Fruit fly (Drosophila melanogaster) whole organism, embryonic: ENCODE results near the gene CG33631.

Experiments used
- CG10147 ChIP-seq: fragments of 200-800 bp; sonication (Bioruptor generic); optimal IDR thresholded peaks from 2 replicates; lab custom pipeline; 2019; ENCODE audit warnings: missing biosample characterization, mild to moderate bottlenecking, missing genetic modification characterization, moderate library complexity
- CG11456 ChIP-seq: fragments of 200-800 bp; sonication (Bioruptor generic); IDR thresholded peaks from 3 replicates; pipeline ENCODE4 v1.3.6; 2022; ENCODE audit warnings: missing biosample characterization, missing genetic modification characterization
- CG1233 ChIP-seq: fragments of 200-800 bp; sonication (Bioruptor generic); optimal IDR thresholded peaks from 4 replicates; lab custom pipeline; 2018; ENCODE audit warnings: missing biosample characterization, mild to moderate bottlenecking, missing genetic modification characterization
- CG13424 ChIP-seq: fragments of 200-800 bp; sonication (Bioruptor generic); optimal IDR thresholded peaks from 2 replicates; lab custom pipeline; 2019; ENCODE audit warnings: missing biosample characterization, mild to moderate bottlenecking, missing genetic modification characterization, moderate library complexity
- CG17186 ChIP-seq: fragments of 200-800 bp; sonication (Bioruptor generic); optimal IDR thresholded peaks from 3 replicates; lab custom pipeline; 2017; ENCODE audit warnings: missing biosample characterization, missing genetic modification reagents, missing genetic modification characterization
- CG17912 ChIP-seq: fragments of 200-800 bp; sonication (Bioruptor generic); optimal IDR thresholded peaks from 2 replicates; lab custom pipeline; 2018; ENCODE audit warnings: missing biosample characterization, mild to moderate bottlenecking, missing genetic modification characterization
- CG18262 ChIP-seq: fragments of 200-800 bp; optimal IDR thresholded peaks from 3 replicates; lab custom pipeline; 2019; ENCODE audit warnings: missing biosample characterization, mild to moderate bottlenecking, missing genetic modification characterization, moderate library complexity
- CG31365 ChIP-seq: fragments of 200-800 bp; sonication (Bioruptor generic); optimal IDR thresholded peaks from 2 replicates; lab custom pipeline; 2018; ENCODE audit warnings: missing biosample characterization, mild to moderate bottlenecking, missing genetic modification characterization
- CG32772 ChIP-seq: fragments of 200-800 bp; sonication (Bioruptor generic); IDR thresholded peaks from 2 replicates; pipeline ENCODE4 v1.3.6; 2022; ENCODE audit warnings: missing biosample characterization, missing genetic modification characterization
- CG3726 ChIP-seq: fragments of 200-800 bp; sonication (Bioruptor generic); IDR thresholded peaks from 3 replicates; pipeline ENCODE4, ENCODE4 v1.3.6; 2022; ENCODE audit warnings: missing biosample characterization, missing genetic modification characterization
- CG4282 ChIP-seq: fragments of 200-800 bp; sonication (Bioruptor generic); optimal IDR thresholded peaks from 2 replicates; lab custom pipeline; 2016; ENCODE audit warnings: missing biosample characterization, missing genetic modification characterization
- CG4424 ChIP-seq: fragments of 200-800 bp; sonication (Bioruptor generic); optimal IDR thresholded peaks from 3 replicates; lab custom pipeline; 2016; ENCODE audit warnings: missing biosample characterization, missing genetic modification characterization
- CG5245 ChIP-seq: fragments of 200-800 bp; sonication (Bioruptor generic); optimal IDR thresholded peaks from 3 replicates; lab custom pipeline; 2016; ENCODE audit warnings: missing biosample characterization, missing genetic modification characterization
- CG6272 ChIP-seq: fragments of 200-800 bp; sonication (Bioruptor generic); IDR thresholded peaks from 2 replicates; pipeline ENCODE4 v1.3.6; 2022; ENCODE audit warnings: missing biosample characterization, missing genetic modification characterization
- CG8478 ChIP-seq: fragments of >200 bp; optimal IDR thresholded peaks from 2 replicates; lab custom pipeline; 2018
- D ChIP-seq, 2 experiments: fragments of 200-800 bp in 1 of 2; fragments of >200 bp in 1 of 2; sonication (Bioruptor generic) in 1 of 2; optimal IDR thresholded peaks; 2 replicates in 1 of 2; 3 replicates in 1 of 2; lab custom pipeline; 2017; ENCODE audit warnings: mild to moderate bottlenecking in 1 of 2, missing biosample characterization in 1 of 2, missing genetic modification characterization in 1 of 2, missing genetic modification reagents in 1 of 2
- Dref ChIP-seq: fragments of 200-800 bp; sonication (Bioruptor generic); IDR thresholded peaks from 2 replicates; pipeline ENCODE4 v1.3.6; 2022; ENCODE audit warnings: missing biosample characterization, missing genetic modification characterization
- HmgD ChIP-seq: fragments of 200-800 bp; sonication (Bioruptor generic); optimal IDR thresholded peaks from 3 replicates; lab custom pipeline; 2016; ENCODE audit warnings: missing biosample characterization, missing genetic modification characterization
- HmgZ ChIP-seq: fragments of 200-800 bp; sonication (Bioruptor generic); optimal IDR thresholded peaks from 2 replicates; lab custom pipeline; 2018; ENCODE audit warnings: missing biosample characterization, mild to moderate bottlenecking, missing genetic modification characterization
- Hmr ChIP-seq: fragments of 200-800 bp; sonication (Bioruptor generic); optimal IDR thresholded peaks from 3 replicates; lab custom pipeline; 2017; ENCODE audit warnings: mild to moderate bottlenecking, missing biosample characterization, missing genetic modification reagents, missing genetic modification characterization
- Hr3 ChIP-seq: fragments of 200-800 bp; sonication (Bioruptor generic); optimal IDR thresholded peaks from 3 replicates; lab custom pipeline; 2016; ENCODE audit warnings: missing biosample characterization, missing genetic modification characterization
- Lhr ChIP-seq: fragments of 200-800 bp; sonication (Bioruptor generic); optimal IDR thresholded peaks from 3 replicates; lab custom pipeline; 2017; ENCODE audit warnings: mild to moderate bottlenecking, missing biosample characterization, missing genetic modification reagents, missing genetic modification characterization
- Max ChIP-seq: fragments of 200-800 bp; sonication (Bioruptor generic); optimal IDR thresholded peaks from 2 replicates; lab custom pipeline; 2016; ENCODE audit warnings: missing biosample characterization, mild to moderate bottlenecking, missing genetic modification characterization
- Mrtf ChIP-seq: fragments of 200-800 bp; sonication (Bioruptor generic); IDR thresholded peaks from 3 replicates; pipeline ENCODE4 v1.3.6; 2022; ENCODE audit warnings: missing biosample characterization, missing genetic modification characterization
- TFAM ChIP-seq: fragments of 200-800 bp; sonication (Bioruptor generic); optimal IDR thresholded peaks from 2 replicates; lab custom pipeline; 2017; ENCODE audit warnings: missing biosample characterization, missing genetic modification characterization, inconsistent platforms
- Taf1 ChIP-seq: fragments of 200-800 bp; sonication (Bioruptor generic); IDR thresholded peaks from 2 replicates; pipeline ENCODE4 v1.3.6; 2022; ENCODE audit warnings: missing biosample characterization, missing genetic modification characterization
- corto ChIP-seq: fragments of 200-800 bp; sonication (Bioruptor generic); optimal IDR thresholded peaks from 2 replicates; lab custom pipeline; 2016; ENCODE audit warnings: missing biosample characterization, mild to moderate bottlenecking, missing genetic modification characterization, moderate library complexity
- dimm ChIP-seq: fragments of 200-800 bp; sonication (Bioruptor generic); IDR thresholded peaks from 2 replicates; pipeline ENCODE4 v1.3.6; 2022; ENCODE audit warnings: missing biosample characterization, missing genetic modification characterization
- eyg ChIP-seq: fragments of 200-800 bp; sonication (Bioruptor generic); optimal IDR thresholded peaks from 3 replicates; lab custom pipeline; 2016; ENCODE audit warnings: missing biosample characterization, missing genetic modification characterization
- gcm ChIP-seq: fragments of 200-800 bp; sonication (Bioruptor generic); optimal IDR thresholded peaks from 2 replicates; lab custom pipeline; 2019; ENCODE audit warnings: missing biosample characterization, mild to moderate bottlenecking, missing genetic modification characterization, moderate library complexity
- gt ChIP-seq: fragments of 200-800 bp; sonication (Bioruptor generic); IDR thresholded peaks from 2 replicates; pipeline ENCODE4 v1.3.6; 2022; ENCODE audit warnings: missing biosample characterization, missing genetic modification characterization
- hkb ChIP-seq, 2 experiments: fragments of 200-800 bp in 1 of 2; fragments of >200 bp in 1 of 2; sonication (Bioruptor generic) in 1 of 2; IDR thresholded peaks in 1 of 2; optimal IDR thresholded peaks in 1 of 2; 2 replicates each; pipeline versions ENCODE4 v1.3.6 to Lab custom; 2017 to 2022; ENCODE audit warnings: missing biosample characterization in 1 of 2, missing genetic modification characterization in 1 of 2
- inv ChIP-seq: fragments of 200-800 bp; sonication (Bioruptor generic); IDR thresholded peaks from 2 replicates; pipeline ENCODE4 v1.3.6; 2022; ENCODE audit warnings: missing biosample characterization, missing genetic modification characterization; ENCODE audit not compliant: partially characterized antibody
- lab ChIP-seq: fragments of 200-800 bp; sonication (Bioruptor generic); optimal IDR thresholded peaks from 3 replicates; lab custom pipeline; 2017; ENCODE audit warnings: missing biosample characterization, missing genetic modification characterization, mild to moderate bottlenecking, moderate library complexity, missing genetic modification reagents
- org-1 ChIP-seq: fragments of 200-800 bp; sonication (Bioruptor generic); optimal IDR thresholded peaks from 2 replicates; lab custom pipeline; 2017; ENCODE audit warnings: missing biosample characterization, missing genetic modification characterization
- salm ChIP-seq: fragments of 200-800 bp; sonication (Bioruptor generic); optimal IDR thresholded peaks from 2 replicates; lab custom pipeline; 2018; ENCODE audit warnings: missing biosample characterization, mild to moderate bottlenecking, missing genetic modification characterization
- seq ChIP-seq: fragments of 200-800 bp; sonication (Bioruptor generic); IDR thresholded peaks from 2 replicates; pipeline ENCODE4 v1.3.6; 2022; ENCODE audit warnings: missing biosample characterization, missing genetic modification characterization
- shn ChIP-seq: fragments of 200-800 bp; sonication (Bioruptor generic); optimal IDR thresholded peaks from 3 replicates; lab custom pipeline; 2016; ENCODE audit warnings: missing biosample characterization, missing genetic modification characterization
- sna ChIP-seq: fragments of 200-800 bp; sonication (Bioruptor generic); IDR thresholded peaks from 2 replicates; pipeline ENCODE4 v1.3.6; 2022; ENCODE audit warnings: missing biosample characterization, missing genetic modification characterization; ENCODE audit not compliant: partially characterized antibody
- sob ChIP-seq: fragments of 200-800 bp; sonication (Bioruptor generic); IDR thresholded peaks from 2 replicates; pipeline ENCODE4 v1.3.6; 2022; ENCODE audit warnings: missing biosample characterization, missing genetic modification characterization
- sr ChIP-seq: fragments of 200-800 bp; sonication (Bioruptor generic); IDR thresholded peaks from 3 replicates; pipeline ENCODE4 v1.3.6; 2022; ENCODE audit warnings: missing biosample characterization, missing genetic modification characterization
- stc ChIP-seq: fragments of 200-800 bp; sonication (Bioruptor generic); IDR thresholded peaks from 2 replicates; pipeline ENCODE4 v1.3.6; 2022; ENCODE audit warnings: missing biosample characterization, missing genetic modification characterization
- tin ChIP-seq: fragments of 200-800 bp; sonication (Bioruptor generic); optimal IDR thresholded peaks from 3 replicates; lab custom pipeline; 2016; ENCODE audit warnings: missing biosample characterization, missing genetic modification characterization
- toy ChIP-seq: fragments of 200-800 bp; sonication (Bioruptor generic); IDR thresholded peaks from 2 replicates; pipeline ENCODE4 v1.3.6; 2022; ENCODE audit warnings: missing biosample characterization, missing genetic modification characterization
- ttk ChIP-seq: fragments of 200-800 bp; sonication (Bioruptor generic); IDR thresholded peaks from 2 replicates; pipeline ENCODE4 v2.1.2; 2022; ENCODE audit warnings: missing biosample characterization, missing genetic modification characterization
- unc-4 ChIP-seq: fragments of 200-800 bp; sonication (Bioruptor generic); IDR thresholded peaks from 2 replicates; pipeline ENCODE4 v1.3.6; 2022; ENCODE audit warnings: missing biosample characterization, missing genetic modification characterization; ENCODE audit not compliant: partially characterized antibody
- vnd ChIP-seq: fragments of 200-800 bp; sonication (Bioruptor generic); IDR thresholded peaks from 3 replicates; pipeline ENCODE4 v1.3.6; 2022; ENCODE audit warnings: missing biosample characterization, missing genetic modification characterization; ENCODE audit not compliant: partially characterized antibody
- vvl ChIP-seq: fragments of 200-800 bp; sonication (Bioruptor generic); IDR thresholded peaks from 2 replicates; pipeline ENCODE4 v1.3.6; 2022; ENCODE audit warnings: missing biosample characterization, missing genetic modification characterization
- wor ChIP-seq: fragments of 200-800 bp; sonication (Bioruptor generic); IDR thresholded peaks from 2 replicates; pipeline ENCODE4 v1.3.6; 2022; ENCODE audit warnings: missing biosample characterization, missing genetic modification characterization

The CG33631 gene

dm6 chr3R:10100498-10101196 is 36.8 kb downstream of the CG33631 start (continued):
- TF ChIP-seq shn (GFP tag; lab: Kevin White, UChicago) (no peak), Max (GFP tag; lab: Kevin White, UChicago) (peak; percentile 16), toy (no peak), CG32772 (peak; percentile 32; the same call in 1 of the 2 replicates), eyg (no peak), CG4424 (peak; percentile 9), seq (GFP tag; lab: Robert Waterston, UW) (0 out of 2 replicates have a peak, but pooled peaks have one; percentile 19), D (optimal IDR thresholded peaks at IDR 0.05; lab: Kevin White, UChicago) (no peak), D (GFP tag; optimal IDR thresholded peaks at IDR 0.05; lab: Kevin White, UChicago) (no peak), CG13424 (tag; lab: Kevin White, UChicago) (peak; percentile 3), dimm (GFP tag; lab: Robert Waterston, UW) (no peak), inv (GFP tag; lab: Robert Waterston, UW) (no peak), salm (no peak), HmgD (GFP tag; lab: Kevin White, UChicago) (peak; percentile 27), CG3726 (no peak), hkb (optimal IDR thresholded peaks at IDR 0.05; lab: Kevin White, UChicago) (peak; percentile 22), hkb (GFP tag; IDR thresholded peaks at IDR 0.05; lab: Robert Waterston, UW) (no peak; the same call in 1 of the 2 replicates), CG17186 (GFP tag; lab: Kevin White, UChicago) (no peak), CG5245 (GFP tag; lab: Kevin White, UChicago) (peak; percentile 5), gcm (GFP tag; lab: Kevin White, UChicago) (no peak), Hr3 (GFP tag; lab: Kevin White, UChicago) (no peak), corto (GFP tag; lab: Kevin White, UChicago) (no peak), CG4282 (GFP tag; lab: Kevin White, UChicago) (no peak), tin (GFP tag; lab: Kevin White, UChicago) (peak; percentile 52), sob (GFP tag; lab: Robert Waterston, UW) (peak; percentile 39; the same call in 1 of the 2 replicates), Taf1 (GFP tag; lab: Robert Waterston, UW) (no peak), Hmr (peak; percentile 81), stc (GFP tag; lab: Robert Waterston, UW) (peak; percentile 63; the same call in 1 of the 2 replicates), CG17912 (GFP tag; lab: Kevin White, UChicago) (peak; percentile 45), CG8478 (lab: Kevin White, UChicago) (no peak), sr (0 out of 3 replicates have a peak, but pooled peaks have one; percentile 40), CG18262 (tag; lab: Kevin White, UChicago) (peak; percentile 4), unc-4 (no peak), ttk (GFP tag; lab: Robert Waterston, UW) (0 out of 2 replicates have a peak, but pooled peaks have one; percentile 21), vnd (GFP tag; lab: Robert Waterston, UW) (no peak), HmgZ (tag; lab: Kevin White, UChicago) (peak; percentile 74), Mrtf (GFP tag; lab: Robert Waterston, UW) (peak; percentile 60; the same call in 1 of the 3 replicates), org-1 (peak; percentile 15), sna (GFP tag; lab: Robert Waterston, UW) (no peak), CG11456 (GFP tag; lab: Robert Waterston, UW) (peak; percentile 83), Dref (no peak), wor (GFP tag; lab: Robert Waterston, UW) (no peak), CG1233 (GFP tag; lab: Kevin White, UChicago) (peak; percentile 14), CG6272 (0 out of 2 replicates have a peak, but pooled peaks have one; percentile 18), CG31365 (tag; lab: Kevin White, UChicago) (peak; percentile 31), Lhr (GFP tag; lab: Kevin White, UChicago) (peak; percentile 63), lab (GFP tag; lab: Kevin White, UChicago) (peak; percentile 70), gt (GFP tag; lab: Robert Waterston, UW) (no peak), TFAM (no peak), CG10147 (GFP tag; lab: Kevin White, UChicago) (peak; percentile 8), vvl (GFP tag; lab: Robert Waterston, UW) (peak; percentile 78)
